Fruit fly (Drosophila melanogaster): ENCODE results near the gene Lmx1a.

Gene Lmx1a

DNA sequence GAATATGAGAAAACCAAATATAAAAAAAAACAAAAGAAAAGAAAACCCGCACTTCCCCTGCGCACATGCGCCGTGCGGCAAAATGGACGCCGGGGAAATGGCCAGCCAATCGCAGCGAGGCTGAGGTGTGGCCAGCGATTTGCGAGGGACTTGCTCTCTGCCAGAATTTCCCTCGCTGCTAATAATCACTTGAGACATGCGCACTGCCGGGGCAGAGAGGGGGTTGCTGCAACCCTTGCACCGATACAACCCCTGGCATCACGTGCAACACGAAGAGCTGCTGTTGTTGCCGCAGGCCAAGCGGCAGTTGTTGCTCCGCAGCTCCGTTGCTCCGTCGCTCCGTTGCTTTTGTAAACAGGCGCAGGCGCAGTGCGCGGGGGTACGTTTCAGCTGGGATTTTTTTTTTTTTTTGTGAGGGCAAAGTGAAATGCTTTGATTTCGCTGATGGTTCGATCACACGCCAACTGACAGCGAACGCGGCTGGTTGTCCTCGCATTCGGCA is at the start of gene Lmx1a:
Lmx1a (plus strand) TSS at position 452 of the 502 bp plus-strand sequence.
- TF ChIP-seq CG32121 (GFP tag; IDR thresholded peaks at IDR 0.05): no peak
- TF ChIP-seq CG10348 (GFP tag; IDR thresholded peaks at IDR 0.05): no peak
- TF ChIP-seq EcR (GFP tag; optimal IDR thresholded peaks at IDR 0.05): no peak
- no peak for TF ChIP-seq Pif1A (GFP tag; optimal IDR thresholded peaks at IDR 0.05)
- TF ChIP-seq D1 (tag; optimal IDR thresholded peaks at IDR 0.05): no peak
- no peak for TF ChIP-seq CG34367 (tag; optimal IDR thresholded peaks at IDR 0.05)
- no peak for TF ChIP-seq fd96Ca (GFP tag; IDR thresholded peaks at IDR 0.05)
- TF ChIP-seq CG13204 (GFP tag; optimal IDR thresholded peaks at IDR 0.05): no peak
- TF ChIP-seq Pif1B (GFP tag; optimal IDR thresholded peaks at IDR 0.05): no peak
- no peak for TF ChIP-seq CG12605 (GFP tag; IDR thresholded peaks at IDR 0.05)
- no peak for TF ChIP-seq CG14655 (GFP tag; optimal IDR thresholded peaks at IDR 0.05)
- no peak for TF ChIP-seq CG15710 (tag; optimal IDR thresholded peaks at IDR 0.05)
- no peak for TF ChIP-seq Snoo (tag; optimal IDR thresholded peaks at IDR 0.05)
- TF ChIP-seq Ets98B (GFP tag; IDR thresholded peaks at IDR 0.05): no peak
- TF ChIP-seq rn (GFP tag; IDR thresholded peaks at IDR 0.05): no peak
- TF ChIP-seq CG17806 (tag; optimal IDR thresholded peaks at IDR 0.05): no peak

DNA sequence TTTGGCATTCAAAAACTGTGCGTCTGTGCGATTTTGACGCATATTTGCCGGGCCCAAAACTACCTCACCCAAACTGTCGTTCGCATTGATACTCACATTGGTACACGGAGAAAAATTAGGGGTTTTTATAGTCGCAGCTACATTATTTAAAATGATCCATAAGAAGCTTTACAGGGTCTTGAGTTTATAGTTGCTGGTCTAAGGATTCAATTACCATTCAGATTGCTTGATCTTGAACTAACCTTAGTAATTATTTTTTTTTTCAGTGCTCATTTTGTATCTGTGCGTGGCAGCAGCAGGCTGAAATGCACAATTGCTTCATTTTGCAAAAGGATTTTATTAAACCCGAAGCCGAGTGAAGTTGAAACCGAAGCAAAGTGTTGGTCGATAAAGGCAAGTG is 41.7 kb upstream of the Lmx1a start:
- TF ChIP-seq Pif1A (GFP tag; optimal IDR thresholded peaks at IDR 0.05): no peak

DNA sequence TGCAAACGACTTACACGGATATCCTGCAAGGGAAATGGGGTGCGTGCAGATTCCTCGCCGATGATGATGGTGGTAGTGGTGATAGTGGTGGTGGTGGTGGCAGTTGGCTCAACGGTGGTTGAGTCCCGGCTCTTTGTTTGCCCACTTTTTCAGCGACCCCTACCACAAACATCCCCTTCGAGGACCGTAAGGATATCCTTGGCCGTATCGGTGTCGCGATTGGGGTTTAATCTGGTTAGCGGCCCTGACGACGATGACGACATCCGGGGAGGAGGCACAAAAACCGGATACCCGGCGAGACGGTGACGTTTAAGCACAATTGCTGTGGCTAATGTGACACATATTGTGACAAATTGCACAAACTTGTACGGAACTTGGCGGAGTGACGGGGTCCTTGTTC is 39.4 kb upstream of the Lmx1a start:
- no peak for TF ChIP-seq CG4496 (GFP tag; IDR thresholded peaks at IDR 0.05)
- TF ChIP-seq CG8301 (tag; optimal IDR thresholded peaks at IDR 0.05): no peak
- no peak for TF ChIP-seq Ets98B (GFP tag; IDR thresholded peaks at IDR 0.05)
- no peak for TF ChIP-seq fd96Ca (GFP tag; IDR thresholded peaks at IDR 0.05)
- TF ChIP-seq EcR (GFP tag; optimal IDR thresholded peaks at IDR 0.05): no peak
- TF ChIP-seq D1 (tag; optimal IDR thresholded peaks at IDR 0.05): no peak
- no peak for TF ChIP-seq CG13204 (GFP tag; optimal IDR thresholded peaks at IDR 0.05)
- TF ChIP-seq CG17806 (tag; optimal IDR thresholded peaks at IDR 0.05): no peak
- TF ChIP-seq CG10348 (GFP tag; IDR thresholded peaks at IDR 0.05): no peak
- TF ChIP-seq CG32121 (GFP tag; IDR thresholded peaks at IDR 0.05): no peak
- no peak for TF ChIP-seq CG8159 (tag; optimal IDR thresholded peaks at IDR 0.05)
- TF ChIP-seq Pif1A (GFP tag; optimal IDR thresholded peaks at IDR 0.05): no peak
- no peak for TF ChIP-seq CG34367 (tag; optimal IDR thresholded peaks at IDR 0.05)
- TF ChIP-seq Pif1B (GFP tag; optimal IDR thresholded peaks at IDR 0.05): no peak
- TF ChIP-seq Snoo (tag; optimal IDR thresholded peaks at IDR 0.05): no peak
- TF ChIP-seq CG14655 (GFP tag; optimal IDR thresholded peaks at IDR 0.05): no peak
- no peak for TF ChIP-seq CG12605 (GFP tag; IDR thresholded peaks at IDR 0.05)
- TF ChIP-seq rn (GFP tag; IDR thresholded peaks at IDR 0.05): no peak
- TF ChIP-seq CG9948 (tag; optimal IDR thresholded peaks at IDR 0.05): no peak

DNA sequence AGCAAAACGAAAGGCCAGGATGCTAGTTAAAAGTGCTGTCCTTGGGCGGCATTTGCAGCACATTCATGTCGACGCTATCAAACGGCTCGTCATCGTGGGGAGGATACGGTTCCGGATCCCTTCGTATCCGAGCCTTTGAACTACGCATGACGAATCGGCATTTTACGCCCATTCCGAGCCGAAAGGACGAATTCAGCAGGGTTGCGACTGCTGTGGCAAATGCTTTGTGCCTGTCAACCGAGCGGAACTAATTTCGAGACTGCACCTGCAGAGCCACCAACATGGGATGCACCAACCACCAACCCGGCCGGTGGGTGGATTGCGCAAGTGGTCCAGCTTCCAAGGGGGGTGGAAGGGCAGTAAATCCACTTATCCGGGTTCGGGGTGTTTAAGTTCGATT is 38.5 kb upstream of the Lmx1a start:
- TF ChIP-seq D1 (tag; optimal IDR thresholded peaks at IDR 0.05) (no peak), CG15710 (tag; optimal IDR thresholded peaks at IDR 0.05) (no peak), Snoo (tag; optimal IDR thresholded peaks at IDR 0.05) (no peak), EcR (GFP tag; optimal IDR thresholded peaks at IDR 0.05) (no peak), CG8159 (tag; optimal IDR thresholded peaks at IDR 0.05) (no peak), CG10348 (GFP tag; IDR thresholded peaks at IDR 0.05) (no peak), gl (tag; optimal IDR thresholded peaks at IDR 0.05) (no peak), CG34367 (tag; optimal IDR thresholded peaks at IDR 0.05) (no peak), CG12605 (GFP tag; IDR thresholded peaks at IDR 0.05) (no peak), fd96Ca (GFP tag; IDR thresholded peaks at IDR 0.05) (no peak), CG14655 (GFP tag; optimal IDR thresholded peaks at IDR 0.05) (no peak), CG8301 (tag; optimal IDR thresholded peaks at IDR 0.05) (no peak), CG9948 (tag; optimal IDR thresholded peaks at IDR 0.05) (no peak), CG17806 (tag; optimal IDR thresholded peaks at IDR 0.05) (no peak), CG13204 (GFP tag; optimal IDR thresholded peaks at IDR 0.05) (no peak), Ets98B (GFP tag; IDR thresholded peaks at IDR 0.05) (no peak), CG32121 (GFP tag; IDR thresholded peaks at IDR 0.05) (no peak), Pif1B (GFP tag; optimal IDR thresholded peaks at IDR 0.05) (no peak)

DNA sequence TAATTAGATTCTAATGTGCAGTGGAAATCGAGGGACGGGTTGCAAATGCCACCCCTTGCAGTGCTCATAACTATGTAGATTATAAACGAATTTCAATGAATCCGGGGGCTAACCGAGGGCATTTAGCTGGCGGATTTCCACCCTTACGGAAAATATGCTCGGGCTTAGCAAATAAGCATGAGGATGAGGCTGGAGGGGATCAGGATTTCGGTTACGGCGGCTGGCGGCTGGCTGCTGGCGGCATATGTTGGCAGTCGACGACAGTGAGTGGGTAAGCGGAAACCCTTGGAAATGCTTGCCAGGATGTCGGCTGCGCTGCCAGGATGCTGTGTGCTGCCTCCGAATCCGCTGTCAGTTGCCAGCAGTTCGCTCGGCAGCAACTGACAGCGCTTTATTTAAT is 34.4 kb upstream of the Lmx1a start:
- TF ChIP-seq CG4496 (GFP tag; IDR thresholded peaks at IDR 0.05): no peak
- no peak for TF ChIP-seq rn (GFP tag; IDR thresholded peaks at IDR 0.05)
- no peak for TF ChIP-seq Snoo (tag; optimal IDR thresholded peaks at IDR 0.05)
- no peak for TF ChIP-seq CG13204 (GFP tag; optimal IDR thresholded peaks at IDR 0.05)
- no peak for TF ChIP-seq gl (tag; optimal IDR thresholded peaks at IDR 0.05)
- no peak for TF ChIP-seq Ets98B (GFP tag; IDR thresholded peaks at IDR 0.05)
- no peak for TF ChIP-seq D1 (tag; optimal IDR thresholded peaks at IDR 0.05)
- no peak for TF ChIP-seq CG32121 (GFP tag; IDR thresholded peaks at IDR 0.05)

DNA sequence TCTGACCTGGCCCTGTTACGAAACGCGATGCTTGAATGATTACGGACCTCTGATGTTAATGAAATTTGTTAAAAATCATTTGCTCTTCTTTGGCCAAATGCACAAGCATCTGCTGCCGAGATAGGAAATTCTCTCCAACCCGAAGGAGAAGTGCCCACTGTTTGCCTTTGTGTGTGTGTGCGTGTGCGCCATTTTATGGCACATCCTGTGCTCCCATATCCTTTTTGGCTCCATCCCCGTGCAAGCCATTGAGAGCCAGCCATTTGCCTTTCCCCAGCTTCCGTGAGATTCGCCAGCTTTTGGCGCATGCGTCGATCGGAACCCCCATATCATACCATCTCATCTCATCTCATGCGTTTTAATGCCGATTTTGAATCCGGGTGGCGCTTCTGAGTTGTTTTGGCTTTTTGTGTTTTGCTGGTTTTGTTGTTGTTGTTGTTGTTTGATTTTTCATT is 32.9 kb upstream of the Lmx1a start, which contains the start of gene CG4328:
CG4328 (minus strand) TSS at position 51 of the 455 bp plus-strand sequence.
- TF ChIP-seq CG17806 (tag; optimal IDR thresholded peaks at IDR 0.05): no peak
- TF ChIP-seq Pif1A (GFP tag; optimal IDR thresholded peaks at IDR 0.05): no peak
- no peak for TF ChIP-seq CG8159 (tag; optimal IDR thresholded peaks at IDR 0.05)
- TF ChIP-seq gl (tag; optimal IDR thresholded peaks at IDR 0.05): no peak
- TF ChIP-seq rn (GFP tag; IDR thresholded peaks at IDR 0.05): no peak
- no peak for TF ChIP-seq CG34367 (tag; optimal IDR thresholded peaks at IDR 0.05)
- TF ChIP-seq D1 (tag; optimal IDR thresholded peaks at IDR 0.05): no peak
- no peak for TF ChIP-seq EcR (GFP tag; optimal IDR thresholded peaks at IDR 0.05)
- no peak for TF ChIP-seq CG14655 (GFP tag; optimal IDR thresholded peaks at IDR 0.05)
- no peak for TF ChIP-seq CG4496 (GFP tag; IDR thresholded peaks at IDR 0.05)
- no peak for TF ChIP-seq CG10348 (GFP tag; IDR thresholded peaks at IDR 0.05)
- no peak for TF ChIP-seq fd96Ca (GFP tag; IDR thresholded peaks at IDR 0.05)
- no peak for TF ChIP-seq Ets98B (GFP tag; IDR thresholded peaks at IDR 0.05)
- TF ChIP-seq CG8301 (tag; optimal IDR thresholded peaks at IDR 0.05): no peak

Data from whole organism, pupa.